Worm (Caenorhabditis elegans): ENCODE results near the gene mrp-1.

DNA sequence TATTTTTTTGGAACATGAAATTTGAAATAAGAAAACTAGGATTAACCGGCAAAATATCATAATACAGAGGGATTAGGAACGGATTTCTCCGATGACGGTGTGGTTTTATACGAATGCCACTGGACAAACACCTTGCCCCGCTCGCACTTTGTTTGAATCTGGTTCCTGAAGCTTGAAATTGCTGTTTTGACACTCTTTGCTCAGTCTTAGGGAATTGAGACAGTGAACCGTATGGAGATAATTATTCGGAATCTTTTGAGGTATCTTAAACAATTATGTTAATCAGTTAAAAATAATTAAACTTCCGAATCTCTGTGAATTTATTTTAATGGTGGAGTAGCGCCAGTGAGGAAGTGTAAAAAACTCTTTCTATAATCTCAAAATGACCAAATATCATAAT lies 11.8 kb upstream of the mrp-1 start, which contains the start of gene F13C5.3:
- no peak for TF ChIP-seq xnd-1 (tag; optimal IDR thresholded peaks at IDR 0.05)
- TF ChIP-seq B0336.3 (GFP tag; IDR thresholded peaks at IDR 0.05) = no peak
- no peak for TF ChIP-seq egrh-3 (GFP tag; IDR thresholded peaks at IDR 0.05)
- TF ChIP-seq F52B5.7 (tag; optimal IDR thresholded peaks at IDR 0.05) = no peak
- TF ChIP-seq madf-6 (GFP tag; IDR thresholded peaks at IDR 0.05) = no peak
- TF ChIP-seq unc-62 (GFP tag; optimal IDR thresholded peaks at IDR 0.05) = no peak
- no peak for TF ChIP-seq aptf-3 (GFP tag; IDR thresholded peaks at IDR 0.05)
- no peak for TF ChIP-seq bed-1 (GFP tag; IDR thresholded peaks at IDR 0.05)
- TF ChIP-seq ceh-58 (GFP tag; IDR thresholded peaks at IDR 0.05) = no peak
- TF ChIP-seq ama-1 (optimal IDR thresholded peaks at IDR 0.05) = no peak
- no peak for TF ChIP-seq ama-1 (GFP tag; optimal IDR thresholded peaks at IDR 0.05)
- no peak for TF ChIP-seq F49E8.2 (tag; optimal IDR thresholded peaks at IDR 0.05; ENCODE audit: insufficient read depth)
